Worm (Caenorhabditis elegans) whole organism, early embryonic: Measurements from ENCODE around the gene EEED8.13.

Experiments used
- B0310.2 ChIP-seq: sonication (generic microtip); optimal IDR thresholded peaks from 2 replicates; lab custom pipeline; 2016; ENCODE audit warnings: mild to moderate bottlenecking, missing genetic modification characterization, missing compliant biosample characterization
- F13C5.2 ChIP-seq: sonication (generic microtip); optimal IDR thresholded peaks from 2 replicates; lab custom pipeline; 2017; ENCODE audit warnings: mild to moderate bottlenecking, missing genetic modification characterization, inconsistent platforms, missing compliant biosample characterization
- aly-1 ChIP-seq: sonication (generic microtip); optimal IDR thresholded peaks from 2 replicates; lab custom pipeline; 2016; ENCODE audit warnings: missing genetic modification characterization, missing compliant biosample characterization
- ama-1 ChIP-seq: fragments of 150-350 bp; optimal IDR thresholded peaks from 2 replicates; lab custom pipeline; 2014
- ceh-13 ChIP-seq: fragments of 200-800 bp; sonication (Bioruptor generic); optimal IDR thresholded peaks from 2 replicates; lab custom pipeline; 2018; ENCODE audit warnings: mild to moderate bottlenecking, missing genetic modification characterization, missing compliant biosample characterization
- ceh-36 ChIP-seq: sonication (generic microtip); optimal IDR thresholded peaks from 2 replicates; lab custom pipeline; 2016; ENCODE audit warnings: missing genetic modification characterization, inconsistent platforms, missing compliant biosample characterization
- ets-7 ChIP-seq: sonication (generic microtip); optimal IDR thresholded peaks from 2 replicates; lab custom pipeline; 2016; ENCODE audit warnings: missing genotype, missing genetic modification characterization, missing compliant biosample characterization
- flt-1 ChIP-seq: fragments of 200-800 bp; sonication (Bioruptor generic); IDR thresholded peaks from 2 replicates; pipeline ENCODE4 v1.3.6; 2022; ENCODE audit warnings: missing genetic modification characterization, missing compliant biosample characterization
- hmbx-1 ChIP-seq: sonication (generic microtip); optimal IDR thresholded peaks from 2 replicates; lab custom pipeline; 2016; ENCODE audit warnings: mild to moderate bottlenecking, missing genetic modification characterization, missing compliant biosample characterization
- hmg-4 ChIP-seq: fragments of 200-800 bp; sonication (Bioruptor generic); optimal IDR thresholded peaks from 2 replicates; lab custom pipeline; 2018; ENCODE audit warnings: mild to moderate bottlenecking, missing genetic modification characterization, missing compliant biosample characterization
- hnd-1 ChIP-seq: sonication (generic microtip); optimal IDR thresholded peaks from 2 replicates; lab custom pipeline; 2016; ENCODE audit warnings: missing genetic modification characterization, missing compliant biosample characterization
- pes-1 ChIP-seq: fragments of 200-800 bp; sonication (Bioruptor generic); IDR thresholded peaks from 2 replicates; pipeline ENCODE4 v1.3.6; 2022; ENCODE audit warnings: missing genetic modification reagents, missing genetic modification characterization, missing compliant biosample characterization
- scrt-1 ChIP-seq: fragments of 200-800 bp; sonication (Bioruptor generic); IDR thresholded peaks from 2 replicates; pipeline ENCODE4 v1.3.6; 2022; ENCODE audit warnings: missing genetic modification characterization, missing compliant biosample characterization
- sea-1 ChIP-seq: fragments of 200-800 bp; sonication (Bioruptor generic); conservative IDR thresholded peaks from 2 replicates; pipeline ENCODE4 v1.3.6; 2022; ENCODE audit warnings: missing genetic modification characterization, missing compliant biosample characterization
- tbx-11 ChIP-seq: fragments of 200-800 bp; sonication (Bioruptor generic); IDR thresholded peaks from 2 replicates; pipeline ENCODE4 v1.3.6; 2022; ENCODE audit warnings: missing genetic modification characterization, missing compliant biosample characterization
- tbx-37 ChIP-seq: fragments of 200-800 bp; sonication (Bioruptor generic); conservative IDR thresholded peaks from 2 replicates; pipeline ENCODE4 v1.3.6; 2022; ENCODE audit warnings: missing genetic modification reagents, missing genetic modification characterization, missing compliant biosample characterization
- tra-4 ChIP-seq: sonication (generic microtip); optimal IDR thresholded peaks from 2 replicates; lab custom pipeline; 2017; ENCODE audit warnings: missing genetic modification characterization, missing compliant biosample characterization

Gene EEED8.13

DNA sequence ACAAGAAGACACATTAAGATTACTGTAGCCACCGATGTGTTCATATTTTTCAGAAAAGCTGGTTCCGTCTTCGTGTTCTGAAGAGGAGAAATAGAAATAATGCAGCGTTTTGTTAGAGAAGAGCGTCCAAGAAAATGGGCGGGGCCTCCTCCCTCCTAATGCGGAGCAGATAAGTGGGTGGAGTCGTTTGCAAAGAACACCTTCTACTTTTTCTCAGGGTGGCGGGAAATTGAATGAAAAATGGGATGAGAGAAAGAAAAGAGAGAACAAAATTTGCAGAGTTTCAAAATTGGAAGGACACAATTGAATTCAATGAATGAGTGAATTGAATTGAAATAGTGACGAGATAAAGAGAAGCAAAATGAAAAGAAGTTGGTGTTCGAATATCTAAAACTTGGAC, 46.7 kb downstream of the EEED8.13 start, which contains the start of gene F09E5.16:
TSS of gene F09E5.16 (minus strand) at position 101 of the 400 bp plus-strand sequence.
- TF ChIP-seq ama-1 (lab: Kevin White, UChicago) (no peak), flt-1 (no peak), ets-7 (no peak), aly-1 (tag; lab: Kevin White, UChicago) (no peak), pes-1 (GFP tag; lab: Robert Waterston, UW) (no peak), ceh-36 (no peak), scrt-1 (GFP tag; lab: Robert Waterston, UW) (no peak), hmbx-1 (tag; lab: Kevin White, UChicago) (no peak), tbx-37 (GFP tag; lab: Robert Waterston, UW) (no peak), tra-4 (no peak), F13C5.2 (no peak), sea-1 (GFP tag; lab: Robert Waterston, UW) (no peak), ceh-13 (GFP tag; lab: Kevin White, UChicago) (no peak), hmg-4 (no peak), B0310.2 (tag; lab: Kevin White, UChicago) (no peak), tbx-11 (GFP tag; lab: Robert Waterston, UW) (no peak), hnd-1 (no peak)

DNA sequence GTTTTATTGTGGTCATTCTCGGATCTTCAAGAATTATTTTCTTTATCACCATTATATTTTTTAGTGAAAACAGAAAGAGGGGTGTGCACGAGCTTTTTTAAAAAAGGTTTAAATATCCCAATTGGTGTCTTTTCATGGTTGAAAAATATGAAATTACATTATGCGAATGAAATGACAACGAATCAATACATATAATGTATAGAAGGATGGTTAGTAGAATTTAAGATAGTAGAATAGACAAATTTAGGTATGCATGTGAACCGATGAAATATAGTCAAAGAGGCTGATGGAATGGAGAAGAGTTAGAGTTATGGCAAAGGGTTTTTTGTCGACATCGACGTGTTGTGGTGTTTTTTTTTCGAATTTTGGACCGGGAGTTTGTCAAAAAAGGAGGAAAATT, 47.9 kb downstream of the EEED8.13 start:
- no peak for TF ChIP-seq tbx-11 (GFP tag; lab: Robert Waterston, UW)
- no peak for TF ChIP-seq hmbx-1 (tag; lab: Kevin White, UChicago)
- TF ChIP-seq hmg-4: no peak
- no peak for TF ChIP-seq B0310.2 (tag; lab: Kevin White, UChicago)
- TF ChIP-seq flt-1: no peak
- TF ChIP-seq ama-1 (lab: Kevin White, UChicago): no peak
- no peak for TF ChIP-seq scrt-1 (GFP tag; lab: Robert Waterston, UW)
- no peak for TF ChIP-seq tra-4
- TF ChIP-seq aly-1 (tag; lab: Kevin White, UChicago): no peak
- TF ChIP-seq hnd-1: no peak
- TF ChIP-seq ceh-36: no peak
- TF ChIP-seq ceh-13 (GFP tag; lab: Kevin White, UChicago): no peak
- no peak for TF ChIP-seq tbx-37 (GFP tag; lab: Robert Waterston, UW)
